Fruit fly (Drosophila melanogaster) whole organism, wandering third instar larva: Measurements from ENCODE around the gene rho-6.

Experiments
- Abd-B ChIP-seq: fragments of >200 bp; optimal IDR thresholded peaks from 2 replicates; lab custom pipeline; 2017; ENCODE audit warnings: missing biosample characterization, missing genetic modification characterization
- Hr78 ChIP-seq: fragments of >200 bp; optimal IDR thresholded peaks from 2 replicates; lab custom pipeline; 2017; ENCODE audit warnings: missing biosample characterization, missing genetic modification characterization
- Vsx2 ChIP-seq: fragments of 200-300, 225-300 bp; sonication (Bioruptor generic); optimal IDR thresholded peaks from 2 replicates; lab custom pipeline; 2018; ENCODE audit warnings: missing biosample characterization, missing genetic modification characterization; ENCODE audit not compliant: partially characterized antibody
- dmrt93B ChIP-seq: fragments of 200-800 bp; sonication (Bioruptor generic); optimal IDR thresholded peaks from 2 replicates; lab custom pipeline; 2018; ENCODE audit warnings: missing biosample characterization, mild to moderate bottlenecking, missing genetic modification characterization
- dsf ChIP-seq: sonication (Bioruptor generic); optimal IDR thresholded peaks from 2 replicates; lab custom pipeline; 2016; ENCODE audit warnings: missing biosample characterization, missing genetic modification characterization, borderline replicate concordance
- h ChIP-seq: fragments of 200-800 bp; sonication (Bioruptor generic); optimal IDR thresholded peaks from 3 replicates; lab custom pipeline; 2016; ENCODE audit warnings: missing biosample characterization, mild to moderate bottlenecking, missing genetic modification characterization
- woc ChIP-seq: sonication (Bioruptor generic); optimal IDR thresholded peaks from 2 replicates; lab custom pipeline; 2016; ENCODE audit warnings: missing biosample characterization, mild to moderate bottlenecking, missing genetic modification characterization

- TF ChIP-seq woc (GFP tag; lab: Kevin White, UChicago) (no peak), h (GFP tag; lab: Kevin White, UChicago) (no peak), dmrt93B (GFP tag; lab: Kevin White, UChicago) (no peak), dsf (GFP tag; lab: Kevin White, UChicago) (no peak), Abd-B (GFP tag; lab: Kevin White, UChicago) (no peak), Hr78 (GFP tag; lab: Kevin White, UChicago) (no peak), Vsx2 (no peak)
Measured at dm6 chr2L:12134125-12134378, 841 bp upstream of the rho-6 start.
